Fruit fly (Drosophila melanogaster): ENCODE data around the gene CG33159.

CG33159 gene

DNA sequence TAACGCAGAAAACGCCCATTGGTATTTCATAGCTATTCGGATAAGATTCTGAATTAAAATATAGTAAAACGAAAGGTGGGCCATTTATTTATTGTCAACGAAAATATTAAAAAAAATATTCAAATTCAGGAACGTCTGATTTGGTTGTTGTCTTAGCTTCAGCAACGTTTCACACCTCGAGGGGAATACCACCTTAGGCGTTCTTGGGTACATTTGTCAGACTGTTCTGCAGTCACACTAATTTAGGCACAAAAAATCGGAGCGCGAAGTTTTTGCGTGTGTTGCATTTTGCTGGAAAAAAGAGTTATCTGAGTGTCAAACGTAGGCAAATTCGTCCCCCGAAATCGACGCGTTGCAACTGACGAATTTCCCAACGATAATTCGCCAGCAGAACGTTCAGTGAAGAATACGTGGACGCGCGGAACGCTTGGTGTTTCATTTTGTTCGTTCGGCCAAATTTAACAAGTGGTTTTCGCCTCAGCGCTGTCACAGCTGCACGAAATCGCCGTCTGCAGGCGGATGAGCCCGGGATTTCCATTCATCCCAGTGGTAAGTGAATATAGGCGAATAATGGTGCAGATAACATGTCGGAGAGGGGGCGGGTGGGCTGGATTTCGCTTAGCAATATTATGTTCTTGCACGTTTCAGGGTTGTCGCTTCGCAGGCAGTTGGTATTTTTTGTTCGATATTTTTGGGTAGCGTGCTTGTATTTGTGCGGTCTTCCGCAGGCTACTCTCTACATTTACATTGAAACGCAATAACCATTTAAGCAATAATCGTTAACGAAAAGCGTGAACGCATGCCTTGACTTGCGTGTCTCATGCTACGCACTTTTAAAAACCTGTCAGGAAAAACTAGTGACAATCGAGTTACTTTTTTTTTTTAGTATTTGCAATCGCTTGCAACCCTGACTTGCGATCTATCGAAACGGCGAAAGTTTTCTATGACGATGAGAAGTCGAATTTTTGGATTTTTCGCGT lies 20.8 kb upstream of the CG33159 start, which contains the start of gene Larp4B (continued):
- TF ChIP-seq HLHmδ (GFP tag; optimal IDR thresholded peaks at IDR 0.05) (no peak), stwl (tag; optimal IDR thresholded peaks at IDR 0.05) (peak; percentile 72), Xbp1 (GFP tag; optimal IDR thresholded peaks at IDR 0.05) (peak; percentile 21), bbx (GFP tag; IDR thresholded peaks at IDR 0.05; ENCODE audit: partially characterized antibody) (peak; percentile 57), CG4707 (GFP tag; optimal IDR thresholded peaks at IDR 0.05) (no peak), nmo (GFP tag; optimal IDR thresholded peaks at IDR 0.05) (peak; percentile 25), crp (GFP tag; optimal IDR thresholded peaks at IDR 0.05) (peak in 1 of 2 experiments; percentile 40), Sox100B (GFP tag; optimal IDR thresholded peaks at IDR 0.05) (no peak), HmgD (GFP tag; optimal IDR thresholded peaks at IDR 0.05) (peak; percentile 35), crc (GFP tag; optimal IDR thresholded peaks at IDR 0.05) (no peak), scrt (GFP tag; optimal IDR thresholded peaks at IDR 0.05) (no peak), zfh2 (GFP tag; optimal IDR thresholded peaks at IDR 0.05) (peak; percentile 35), CG10147 (GFP tag; optimal IDR thresholded peaks at IDR 0.05) (peak; percentile 22), CG17186 (GFP tag; optimal IDR thresholded peaks at IDR 0.05) (peak; percentile 42), CG14965 (GFP tag; optimal IDR thresholded peaks at IDR 0.05; ENCODE audit: borderline replicate concordance) (no peak), mirr (GFP tag; optimal IDR thresholded peaks at IDR 0.05) (no peak), CG12391 (tag; optimal IDR thresholded peaks at IDR 0.05) (peak; percentile 1), pita (GFP tag; optimal IDR thresholded peaks at IDR 0.05) (peak; percentile 86), Myb (GFP tag; optimal IDR thresholded peaks at IDR 0.05) (peak; percentile 90), D19B (GFP tag; optimal IDR thresholded peaks at IDR 0.05) (no peak), CG10274 (GFP tag; optimal IDR thresholded peaks at IDR 0.05) (no peak), CG3995 (GFP tag; optimal IDR thresholded peaks at IDR 0.05) (peak; percentile 73), CG10979 (tag; optimal IDR thresholded peaks at IDR 0.05) (no peak), chinmo (GFP tag; IDR thresholded peaks at IDR 0.05; ENCODE audit: partially characterized antibody) (no peak), CG8924 (tag; optimal IDR thresholded peaks at IDR 0.05) (peak; percentile 20), CG9797 (GFP tag; optimal IDR thresholded peaks at IDR 0.05) (peak; percentile 82), NC2α (GFP tag; optimal IDR thresholded peaks at IDR 0.05) (no peak), oc (tag; optimal IDR thresholded peaks at IDR 0.05) (no peak), CG17802 (tag; optimal IDR thresholded peaks at IDR 0.05) (no peak), kah (GFP tag; optimal IDR thresholded peaks at IDR 0.05) (peak; percentile 94), Lim3 (GFP tag; IDR thresholded peaks at IDR 0.05) (no peak), E2f2 (GFP tag; IDR thresholded peaks at IDR 0.05) (peak; percentile 79), Ssrp (tag; optimal IDR thresholded peaks at IDR 0.05) (peak; percentile 14), Dbx (GFP tag; IDR thresholded peaks at IDR 0.05) (peak; percentile 44; the same call in 1 of the 3 replicates), CG7928 (GFP tag; optimal IDR thresholded peaks at IDR 0.05) (peak; percentile 41), CG9437 (GFP tag; optimal IDR thresholded peaks at IDR 0.05) (peak; percentile 46), CG4424 (GFP tag; optimal IDR thresholded peaks at IDR 0.05) (no peak), chn (GFP tag; optimal IDR thresholded peaks at IDR 0.05) (peak; percentile 13), CG3838 (GFP tag; optimal IDR thresholded peaks at IDR 0.05) (no peak), CG42726 (GFP tag; IDR thresholded peaks at IDR 0.05; ENCODE audit: partially characterized antibody) (0 out of 2 replicates have a peak, but pooled peaks have one; percentile 46), sd (tag; optimal IDR thresholded peaks at IDR 0.05) (peak; percentile 37), inv (GFP tag; IDR thresholded peaks at IDR 0.05; ENCODE audit: partially characterized antibody) (peak; percentile 59; the same call in 1 of the 2 replicates), CG10462 (GFP tag; optimal IDR thresholded peaks at IDR 0.05) (no peak), CG11085 (GFP tag; IDR thresholded peaks at IDR 0.05) (no peak), luna (GFP tag; optimal IDR thresholded peaks at IDR 0.05) (no peak), CG3847 (GFP tag; IDR thresholded peaks at IDR 0.05) (peak; percentile 47), MBD-R2 (GFP tag; IDR thresholded peaks at IDR 0.05) (peak; percentile 23; the same call in 1 of the 2 replicates)
